Fruit fly (Drosophila melanogaster) whole organism, prepupa: ENCODE results near the gene Slc25A46a.

ENCODE experiments used
- Blimp-1 ChIP-seq: fragments of 200-800 bp; sonication (Bioruptor generic); optimal IDR thresholded peaks from 3 replicates; lab custom pipeline; 2017; ENCODE audit warnings: missing biosample characterization, missing genetic modification characterization, mild to moderate bottlenecking, moderate library complexity, missing genetic modification reagents
- CG10631 ChIP-seq: fragments of 200-800 bp; sonication (Bioruptor generic); optimal IDR thresholded peaks from 2 replicates; lab custom pipeline; 2016; ENCODE audit warnings: missing biosample characterization, missing genetic modification characterization
- CG10669 ChIP-seq: fragments of 200-800 bp; sonication (Bioruptor generic); optimal IDR thresholded peaks from 3 replicates; lab custom pipeline; 2018; ENCODE audit warnings: missing biosample characterization, mild to moderate bottlenecking, missing genetic modification characterization, moderate library complexity
- CG1621 ChIP-seq: fragments of 200-800 bp; sonication (Bioruptor generic); optimal IDR thresholded peaks from 3 replicates; lab custom pipeline; 2018; ENCODE audit warnings: missing biosample characterization, mild to moderate bottlenecking, missing genetic modification characterization
- CG3032 ChIP-seq: fragments of 200-800 bp; optimal IDR thresholded peaks from 2 replicates; lab custom pipeline; 2019; ENCODE audit warnings: missing biosample characterization, mild to moderate bottlenecking, missing genetic modification characterization, moderate library complexity
- CG3919 ChIP-seq: fragments of 200-800 bp; sonication (Bioruptor generic); optimal IDR thresholded peaks from 3 replicates; lab custom pipeline; 2016; ENCODE audit warnings: missing biosample characterization, missing genetic modification characterization
- CG6276 ChIP-seq: fragments of 200-800 bp; sonication (Bioruptor generic); optimal IDR thresholded peaks from 2 replicates; lab custom pipeline; 2017; ENCODE audit warnings: missing biosample characterization, mild to moderate bottlenecking, missing genetic modification characterization
- CG6792 ChIP-seq: fragments of 200-800 bp; sonication (Bioruptor generic); optimal IDR thresholded peaks from 3 replicates; lab custom pipeline; 2016; ENCODE audit warnings: missing biosample characterization, missing genetic modification characterization
- CG6808 ChIP-seq: fragments of 200-800 bp; sonication (Bioruptor generic); optimal IDR thresholded peaks from 3 replicates; lab custom pipeline; 2017; ENCODE audit warnings: missing biosample characterization, missing genetic modification characterization, mild to moderate bottlenecking, moderate library complexity, missing genetic modification reagents
- CG6854 ChIP-seq: fragments of 200-800 bp; sonication (Bioruptor generic); optimal IDR thresholded peaks from 2 replicates; lab custom pipeline; 2017; ENCODE audit warnings: missing biosample characterization, mild to moderate bottlenecking, missing genetic modification characterization
- CG8119 ChIP-seq: fragments of 200-800 bp; sonication (Bioruptor generic); IDR thresholded peaks from 3 replicates; pipeline ENCODE4 v1.3.6; 2022; ENCODE audit warnings: missing biosample characterization, missing genetic modification characterization
- CG8319 ChIP-seq: fragments of 200-800 bp; sonication (Bioruptor generic); optimal IDR thresholded peaks from 3 replicates; lab custom pipeline; 2016; ENCODE audit warnings: missing biosample characterization, missing genetic modification characterization
- CG9139 ChIP-seq: fragments of 200-800 bp; sonication (Bioruptor generic); optimal IDR thresholded peaks from 3 replicates; lab custom pipeline; 2017; ENCODE audit warnings: missing biosample characterization, mild to moderate bottlenecking, missing genetic modification characterization
- Eip75B ChIP-seq: fragments of 200-800 bp; sonication (Bioruptor generic); optimal IDR thresholded peaks from 3 replicates; lab custom pipeline; 2016; ENCODE audit warnings: missing biosample characterization, missing genetic modification characterization
- Eip78C ChIP-seq: fragments of 200-800 bp; sonication (Bioruptor generic); peaks from one replicate; lab custom pipeline; 2016; ENCODE audit warnings: missing biosample characterization, missing genetic modification characterization
- Ets96B ChIP-seq: fragments of 200-800 bp; optimal IDR thresholded peaks from 2 replicates; lab custom pipeline; 2019; ENCODE audit warnings: missing biosample characterization, mild to moderate bottlenecking, missing genetic modification characterization, moderate library complexity
- Hr38 ChIP-seq: sonication (Bioruptor generic); optimal IDR thresholded peaks from 2 replicates; lab custom pipeline; 2016; ENCODE audit warnings: missing biosample characterization, missing genetic modification characterization
- Hr4 ChIP-seq: fragments of 200-800 bp; sonication (Bioruptor generic); optimal IDR thresholded peaks from 3 replicates; lab custom pipeline; 2016; ENCODE audit warnings: missing biosample characterization, missing genetic modification characterization
- OdsH ChIP-seq: fragments of 200-800 bp; sonication (Bioruptor generic); optimal IDR thresholded peaks from 3 replicates; lab custom pipeline; 2016; ENCODE audit warnings: missing biosample characterization, missing genetic modification characterization
- Sox14 ChIP-seq: fragments of 200-800 bp; sonication (Bioruptor generic); optimal IDR thresholded peaks from 3 replicates; lab custom pipeline; 2016; ENCODE audit warnings: missing biosample characterization, missing genetic modification characterization
- Sox15 ChIP-seq: fragments of 200-800 bp; sonication (Bioruptor generic); optimal IDR thresholded peaks from 3 replicates; lab custom pipeline; 2016; ENCODE audit warnings: missing biosample characterization, missing genetic modification characterization
- achi ChIP-seq: fragments of 200-800 bp; sonication (Bioruptor generic); optimal IDR thresholded peaks from 3 replicates; lab custom pipeline; 2016; ENCODE audit warnings: missing biosample characterization, missing genetic modification characterization
- acj6 ChIP-seq: fragments of 200-800 bp; sonication (Bioruptor generic); optimal IDR thresholded peaks from 3 replicates; lab custom pipeline; 2016; ENCODE audit warnings: missing biosample characterization, missing genetic modification characterization
- cyc ChIP-seq: fragments of 200-800 bp; sonication (Bioruptor generic); optimal IDR thresholded peaks from 3 replicates; lab custom pipeline; 2016; ENCODE audit warnings: missing biosample characterization, missing genetic modification characterization
- dac ChIP-seq: fragments of 200-800 bp; sonication (Bioruptor generic); optimal IDR thresholded peaks from 2 replicates; lab custom pipeline; 2017; ENCODE audit warnings: missing biosample characterization, mild to moderate bottlenecking, missing genetic modification characterization
- dsx ChIP-seq: fragments of 200-800 bp; optimal IDR thresholded peaks from 3 replicates; lab custom pipeline; 2019; ENCODE audit warnings: missing biosample characterization, mild to moderate bottlenecking, missing genetic modification characterization, moderate library complexity; ENCODE audit not compliant: poor library complexity, severe bottlenecking
- eg ChIP-seq: fragments of 200-800 bp; sonication (Bioruptor generic); IDR thresholded peaks from 3 replicates; pipeline ENCODE4 v1.3.6; 2022; ENCODE audit warnings: missing biosample characterization, missing genetic modification characterization
- esn ChIP-seq: fragments of 200-800 bp; sonication (Bioruptor generic); optimal IDR thresholded peaks from 2 replicates; lab custom pipeline; 2016; ENCODE audit warnings: missing biosample characterization, mild to moderate bottlenecking, missing genetic modification characterization, moderate library complexity
- fd85E ChIP-seq: fragments of 200-800 bp; sonication (Bioruptor generic); optimal IDR thresholded peaks from 3 replicates; lab custom pipeline; 2016; ENCODE audit warnings: missing biosample characterization, missing genetic modification characterization
- lz ChIP-seq: fragments of 200-800 bp; sonication (Bioruptor generic); optimal IDR thresholded peaks from 3 replicates; lab custom pipeline; 2016; ENCODE audit warnings: missing biosample characterization, missing genetic modification characterization
- net ChIP-seq: fragments of 200-800 bp; sonication (Bioruptor generic); optimal IDR thresholded peaks from 3 replicates; lab custom pipeline; 2016; ENCODE audit warnings: missing biosample characterization, missing genetic modification characterization
- salr ChIP-seq, 2 experiments: fragments of 200-800 bp; sonication (Bioruptor generic); optimal IDR thresholded peaks; 3 replicates each; lab custom pipeline; 2016 to 2018; ENCODE audit warnings: missing biosample characterization in 2 of 2, missing genetic modification characterization in 2 of 2, mild to moderate bottlenecking in 1 of 2
- spab ChIP-seq: fragments of 200-800 bp; sonication (Bioruptor generic); optimal IDR thresholded peaks from 2 replicates; lab custom pipeline; 2017; ENCODE audit warnings: missing biosample characterization, mild to moderate bottlenecking, missing genetic modification characterization, missing genetic modification reagents
- svp ChIP-seq: fragments of 200-800 bp; sonication (Bioruptor generic); peaks from one replicate; lab custom pipeline; 2016; ENCODE audit warnings: missing biosample characterization, missing genetic modification characterization

Gene Slc25A46a

DNA sequence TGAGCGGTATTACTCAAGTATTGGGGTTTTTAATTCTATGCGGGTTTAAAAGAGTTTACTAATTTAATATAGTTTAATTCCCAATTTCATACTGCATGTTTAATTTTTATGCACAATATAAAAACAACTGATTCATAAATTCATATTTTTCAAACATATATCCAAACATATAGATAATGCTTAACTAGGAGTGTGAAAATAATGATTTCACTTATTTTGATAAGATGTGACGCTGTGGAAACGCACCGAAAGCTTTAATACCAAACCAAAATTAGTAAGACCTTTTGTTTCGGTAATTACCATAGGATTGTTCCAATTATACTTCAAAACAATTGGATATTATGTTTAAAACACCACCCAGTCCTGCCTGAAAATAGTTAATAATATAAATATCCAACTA, at the start of gene Slc25A46a:
Gene Slc25A46a, plus strand, starts transcription at position 272 of the 400 bp plus-strand sequence.
- TF ChIP-seq net (GFP tag; lab: Kevin White, UChicago) (no peak), eg (GFP tag; lab: Robert Waterston, UW) (no peak), CG1621 (tag; lab: Kevin White, UChicago) (no peak), CG6854 (no peak), CG8119 (no peak), Sox15 (no peak), Blimp-1 (GFP tag; lab: Kevin White, UChicago) (no peak), CG6792 (no peak), spab (no peak), Sox14 (no peak), CG6276 (GFP tag; lab: Kevin White, UChicago) (no peak), dac (GFP tag; lab: Kevin White, UChicago) (no peak), Eip78C (GFP tag; lab: Kevin White, UChicago) (peak; percentile 46), Ets96B (tag; lab: Kevin White, UChicago) (no peak), esn (GFP tag; lab: Kevin White, UChicago) (peak; percentile 17), CG9139 (GFP tag; lab: Kevin White, UChicago) (no peak), svp (GFP tag; lab: Kevin White, UChicago) (peak; percentile 66), Hr38 (GFP tag; lab: Kevin White, UChicago) (no peak), salr (GFP tag; optimal IDR thresholded peaks at IDR 0.05; lab: Kevin White, UChicago) (no peak), CG6808 (GFP tag; lab: Kevin White, UChicago) (no peak), cyc (peak; percentile 7), OdsH (no peak), CG3032 (tag; lab: Kevin White, UChicago) (peak; percentile 7), dsx (GFP tag; lab: Kevin White, UChicago) (no peak), acj6 (GFP tag; lab: Kevin White, UChicago) (no peak), CG10631 (GFP tag; lab: Kevin White, UChicago) (peak; percentile 17)

DNA sequence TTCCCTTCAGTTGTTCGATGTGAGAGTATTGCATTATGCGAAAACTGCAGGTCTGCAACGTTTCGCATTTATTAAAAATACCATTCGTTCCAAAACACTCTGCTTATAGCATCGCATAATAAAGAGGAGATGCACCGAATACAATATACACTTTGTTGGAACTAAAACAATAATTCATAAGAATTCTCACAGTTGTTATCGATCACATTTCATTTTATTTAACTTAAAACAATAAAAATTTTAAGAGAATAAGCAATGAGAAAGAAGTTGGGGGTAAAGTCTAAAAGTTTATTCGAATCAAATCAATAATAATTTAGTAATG, 49.4 kb upstream of the Slc25A46a start:
- TF ChIP-seq CG3032 (tag; lab: Kevin White, UChicago) (peak; percentile 30), esn (GFP tag; lab: Kevin White, UChicago) (no peak), CG8119 (no peak), Eip78C (GFP tag; lab: Kevin White, UChicago) (peak; percentile 64), Hr4 (GFP tag; lab: Kevin White, UChicago) (peak; percentile 33), CG3919 (GFP tag; lab: Kevin White, UChicago) (no peak), dsx (GFP tag; lab: Kevin White, UChicago) (no peak), CG8319 (GFP tag; lab: Kevin White, UChicago) (no peak), CG10669 (no peak), CG6854 (no peak), lz (GFP tag; lab: Kevin White, UChicago) (peak; percentile 16), svp (GFP tag; lab: Kevin White, UChicago) (no peak), CG6792 (no peak), acj6 (GFP tag; lab: Kevin White, UChicago) (no peak), CG10631 (GFP tag; lab: Kevin White, UChicago) (no peak)

DNA sequence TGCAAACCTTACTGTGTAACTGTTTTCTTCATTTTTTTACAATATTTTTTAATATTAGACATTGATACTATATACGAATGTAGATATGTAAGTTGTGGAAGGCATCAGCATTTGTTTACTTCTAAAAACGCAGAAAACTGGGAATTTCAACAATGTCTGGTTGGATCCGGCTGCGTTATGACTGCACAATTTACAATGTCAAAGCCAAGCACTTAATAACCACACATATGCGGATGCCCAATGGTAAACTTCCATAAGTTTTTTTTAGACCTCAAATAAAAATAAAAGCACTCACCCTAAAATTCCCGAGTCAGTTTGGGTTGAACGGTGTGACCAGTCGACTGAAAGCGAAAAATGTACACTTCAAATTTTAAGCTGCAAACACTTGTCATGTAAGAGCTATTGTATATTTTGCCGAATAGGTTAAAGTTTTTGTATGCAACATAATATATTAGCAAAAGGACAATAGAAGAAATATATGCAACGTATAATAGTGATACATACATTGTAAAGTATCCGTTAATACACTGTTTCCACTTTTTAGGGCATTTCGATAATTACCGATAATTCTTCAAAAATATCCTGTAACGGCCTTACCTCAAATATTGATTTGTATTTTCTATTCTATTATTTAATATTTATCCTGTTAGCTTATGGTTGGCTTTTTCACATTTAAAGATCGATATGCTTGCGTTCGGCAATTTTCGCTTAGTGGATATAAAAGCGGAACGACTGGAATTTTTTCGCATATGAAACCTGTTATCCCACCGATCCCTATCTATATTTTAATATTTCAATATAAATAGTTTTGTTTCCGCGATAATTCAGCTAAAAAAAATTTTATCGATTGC, 43.2 kb upstream of the Slc25A46a start, which contains the start of gene Stim:
Gene Stim, minus strand, starts transcription at position 347 of the 851 bp plus-strand sequence.
- TF ChIP-seq dsx (GFP tag; lab: Kevin White, UChicago) (peak; percentile 70), fd85E (no peak), achi (GFP tag; lab: Kevin White, UChicago) (peak; percentile 63), svp (GFP tag; lab: Kevin White, UChicago) (peak; percentile 67)

DNA sequence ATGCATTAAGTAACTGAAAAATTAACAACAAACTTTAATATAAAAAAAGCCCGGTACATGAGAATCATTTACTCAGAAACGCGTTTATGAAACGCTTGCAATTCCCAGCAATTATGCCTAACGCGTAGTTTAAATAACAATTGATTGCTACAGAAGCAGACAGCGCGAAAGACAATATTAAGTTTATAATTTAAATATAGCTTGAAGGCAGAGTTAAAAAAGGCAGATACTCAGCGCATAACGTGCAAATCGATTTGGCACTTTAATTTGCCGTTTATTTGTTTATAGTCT, 42.7 kb upstream of the Slc25A46a start, which contains the start of gene CG8924:
Gene CG8924, plus strand, starts transcription at position 122 of the 291 bp plus-strand sequence.
- peak; percentile 58 for TF ChIP-seq Eip78C (GFP tag; lab: Kevin White, UChicago)
- no peak for TF ChIP-seq CG3032 (tag; lab: Kevin White, UChicago)
- TF ChIP-seq CG10631 (GFP tag; lab: Kevin White, UChicago): no peak
- no peak for TF ChIP-seq Eip75B
